Fruit fly (Drosophila melanogaster) whole organism, embryonic: ENCODE results near the gene HP1e.

Experiments
- Bgb ChIP-seq: fragments of 200-800 bp; sonication (Bioruptor generic); IDR thresholded peaks from 2 replicates; pipeline ENCODE4 v1.3.6; 2022; ENCODE audit warnings: missing biosample characterization, missing genetic modification characterization; ENCODE audit not compliant: partially characterized antibody
- CG10147 ChIP-seq: fragments of 200-800 bp; sonication (Bioruptor generic); optimal IDR thresholded peaks from 2 replicates; lab custom pipeline; 2019; ENCODE audit warnings: missing biosample characterization, mild to moderate bottlenecking, missing genetic modification characterization, moderate library complexity
- CG11456 ChIP-seq: fragments of 200-800 bp; sonication (Bioruptor generic); IDR thresholded peaks from 3 replicates; pipeline ENCODE4 v1.3.6; 2022; ENCODE audit warnings: missing biosample characterization, missing genetic modification characterization
- CG12391 ChIP-seq: fragments of 200-800 bp; sonication (Bioruptor generic); optimal IDR thresholded peaks from 3 replicates; lab custom pipeline; 2018; ENCODE audit warnings: missing biosample characterization, mild to moderate bottlenecking, missing genetic modification characterization, moderate library complexity
- CG15696 ChIP-seq: fragments of 200-800 bp; sonication (Bioruptor generic); optimal IDR thresholded peaks from 2 replicates; lab custom pipeline; 2019; ENCODE audit warnings: missing biosample characterization, mild to moderate bottlenecking, missing genetic modification characterization, moderate library complexity
- CG1603 ChIP-seq: fragments of 200-800 bp; sonication (Bioruptor generic); optimal IDR thresholded peaks from 2 replicates; lab custom pipeline; 2019; ENCODE audit warnings: missing biosample characterization, mild to moderate bottlenecking, missing genetic modification characterization, moderate library complexity
- CG16813 ChIP-seq: fragments of 200-800 bp; sonication (Bioruptor generic); IDR thresholded peaks from 3 replicates; pipeline ENCODE4 v1.3.6; 2022; ENCODE audit warnings: missing biosample characterization, missing genetic modification characterization; ENCODE audit not compliant: partially characterized antibody
- CG1832 ChIP-seq: fragments of 200-800 bp; sonication (Bioruptor generic); optimal IDR thresholded peaks from 2 replicates; lab custom pipeline; 2017; ENCODE audit warnings: missing biosample characterization, mild to moderate bottlenecking, missing genetic modification characterization, inconsistent platforms
- CG33213 ChIP-seq: fragments of 200-800 bp; sonication (Bioruptor generic); optimal IDR thresholded peaks from 3 replicates; lab custom pipeline; 2016; ENCODE audit warnings: missing biosample characterization, missing genetic modification characterization
- CG34376 ChIP-seq: fragments of 200-800 bp; sonication (Bioruptor generic); optimal IDR thresholded peaks from 2 replicates; lab custom pipeline; 2018; ENCODE audit warnings: missing biosample characterization, mild to moderate bottlenecking, missing genetic modification characterization
- CG34422 ChIP-seq: fragments of 200-800 bp; sonication (Bioruptor generic); IDR thresholded peaks from 3 replicates; pipeline ENCODE4 v1.3.6; 2022; ENCODE audit warnings: missing biosample characterization, missing genetic modification characterization
- CG3838 ChIP-seq: fragments of 200-800 bp; sonication (Bioruptor generic); optimal IDR thresholded peaks from 3 replicates; lab custom pipeline; 2016; ENCODE audit warnings: missing biosample characterization, missing genetic modification characterization
- CG4617 ChIP-seq: fragments of 200-800 bp; sonication (Bioruptor generic); optimal IDR thresholded peaks from 3 replicates; lab custom pipeline; 2016; ENCODE audit warnings: missing biosample characterization, missing genetic modification characterization, borderline replicate concordance
- CG5953 ChIP-seq: fragments of 200-800 bp; sonication (Bioruptor generic); IDR thresholded peaks from 2 replicates; pipeline ENCODE4 v1.3.6; 2022; ENCODE audit warnings: missing biosample characterization, missing genetic modification characterization
- CG7372 ChIP-seq: fragments of 200-800 bp; sonication (Bioruptor generic); IDR thresholded peaks from 2 replicates; pipeline ENCODE4 v1.3.6; 2022; ENCODE audit warnings: missing biosample characterization, missing genetic modification characterization
- CG9876 ChIP-seq: fragments of 200-800 bp; sonication (Bioruptor generic); optimal IDR thresholded peaks from 2 replicates; lab custom pipeline; 2016; ENCODE audit warnings: missing biosample characterization, missing genetic modification characterization
- Deaf1 ChIP-seq: fragments of 200-800 bp; optimal IDR thresholded peaks from 3 replicates; lab custom pipeline; 2019; ENCODE audit warnings: missing biosample characterization, mild to moderate bottlenecking, missing genetic modification characterization, moderate library complexity
- Doc3 ChIP-seq: fragments of 200-800 bp; sonication (Bioruptor generic); IDR thresholded peaks from 3 replicates; pipeline ENCODE4 v1.3.6; 2022; ENCODE audit warnings: missing biosample characterization, missing genetic modification characterization; ENCODE audit not compliant: partially characterized antibody
- E2f1 ChIP-seq: fragments of 200-800 bp; sonication (Bioruptor generic); IDR thresholded peaks from 2 replicates; pipeline ENCODE4 v1.3.6; 2022; ENCODE audit warnings: missing biosample characterization, missing genetic modification characterization
- Fer2 ChIP-seq: fragments of 200-800 bp; sonication (Bioruptor generic); optimal IDR thresholded peaks from 2 replicates; lab custom pipeline; 2018; ENCODE audit warnings: missing biosample characterization, mild to moderate bottlenecking, missing genetic modification characterization, moderate library complexity
- Gug ChIP-seq: fragments of 200-800 bp; sonication (Bioruptor generic); IDR thresholded peaks from 4 replicates; pipeline ENCODE4 v1.3.6; 2022; ENCODE audit warnings: missing biosample characterization, missing genetic modification characterization
- Hand ChIP-seq: fragments of 200-800 bp; sonication (Bioruptor generic); optimal IDR thresholded peaks from 2 replicates; lab custom pipeline; 2017; ENCODE audit warnings: mild to moderate bottlenecking, missing biosample characterization, missing genetic modification reagents, missing genetic modification characterization
- Mad ChIP-seq: fragments of 200-800 bp; sonication (Bioruptor generic); optimal IDR thresholded peaks from 2 replicates; lab custom pipeline; 2016; ENCODE audit warnings: missing biosample characterization, missing genetic modification characterization
- Med ChIP-seq: fragments of 200-800 bp; sonication (Bioruptor generic); peaks from one replicate; lab custom pipeline; 2016; ENCODE audit warnings: missing biosample characterization, missing genetic modification characterization, mild to moderate bottlenecking, inconsistent platforms, moderate library complexity
- Meics ChIP-seq: fragments of 200-800 bp; sonication (Bioruptor generic); optimal IDR thresholded peaks from 2 replicates; lab custom pipeline; 2017; ENCODE audit warnings: missing biosample characterization, mild to moderate bottlenecking, missing genetic modification characterization
- Myb ChIP-seq: fragments of 200-800 bp; sonication (Bioruptor generic); optimal IDR thresholded peaks from 2 replicates; lab custom pipeline; 2016; ENCODE audit warnings: missing biosample characterization, missing genetic modification characterization
- Opbp ChIP-seq: fragments of 200-800 bp; sonication (Bioruptor generic); IDR thresholded peaks from 3 replicates; pipeline ENCODE4 v1.3.6; 2022; ENCODE audit warnings: missing biosample characterization, missing genetic modification characterization; ENCODE audit not compliant: partially characterized antibody
- al ChIP-seq: fragments of 200-800 bp; sonication (Bioruptor generic); IDR thresholded peaks from 2 replicates; pipeline ENCODE4 v1.3.6; 2022; ENCODE audit warnings: missing biosample characterization, missing genetic modification characterization
- amos ChIP-seq: fragments of 200-800 bp; sonication (Bioruptor generic); IDR thresholded peaks from 2 replicates; pipeline ENCODE4 v1.3.6; 2022; ENCODE audit warnings: missing biosample characterization, missing genetic modification characterization; ENCODE audit not compliant: partially characterized antibody
- bigmax ChIP-seq: fragments of 200-800 bp; sonication (Bioruptor generic); optimal IDR thresholded peaks from 2 replicates; lab custom pipeline; 2018; ENCODE audit warnings: missing biosample characterization, mild to moderate bottlenecking, missing genetic modification characterization
- cg ChIP-seq: fragments of 200-800 bp; sonication (Bioruptor generic); optimal IDR thresholded peaks from 3 replicates; lab custom pipeline; 2019; ENCODE audit warnings: missing biosample characterization, mild to moderate bottlenecking, missing genetic modification characterization, moderate library complexity
- chif ChIP-seq, 2 experiments: fragments of 200-800 bp; sonication (Bioruptor generic); optimal IDR thresholded peaks; 3 replicates each; lab custom pipeline; 2016; ENCODE audit warnings: missing biosample characterization in 2 of 2, missing genetic modification characterization in 2 of 2
- crc ChIP-seq: fragments of 200-800 bp; sonication (Bioruptor generic); optimal IDR thresholded peaks from 2 replicates; lab custom pipeline; 2016; ENCODE audit warnings: missing biosample characterization, missing genetic modification characterization
- ewg ChIP-seq: fragments of 200-800 bp; sonication (Bioruptor generic); optimal IDR thresholded peaks from 3 replicates; lab custom pipeline; 2017; ENCODE audit warnings: mild to moderate bottlenecking, missing biosample characterization, missing genetic modification reagents, missing genetic modification characterization
- exex ChIP-seq: fragments of 200-800 bp; sonication (Bioruptor generic); optimal IDR thresholded peaks from 4 replicates; lab custom pipeline; 2018; ENCODE audit warnings: missing biosample characterization, mild to moderate bottlenecking, missing genetic modification characterization, moderate library complexity
- kni ChIP-seq: fragments of 200-800 bp; sonication (Bioruptor generic); optimal IDR thresholded peaks from 3 replicates; lab custom pipeline; 2017; ENCODE audit warnings: mild to moderate bottlenecking, missing biosample characterization, missing genetic modification reagents, missing genetic modification characterization
- lov ChIP-seq, 2 experiments: fragments of 200-800 bp in 1 of 2; fragments of >200 bp in 1 of 2; sonication (Bioruptor generic) in 1 of 2; IDR thresholded peaks in 1 of 2; optimal IDR thresholded peaks in 1 of 2; 2 replicates in 1 of 2; 3 replicates in 1 of 2; pipeline versions ENCODE4 v1.3.6 to Lab custom; 2017 to 2022; ENCODE audit warnings: missing biosample characterization in 1 of 2, missing genetic modification characterization in 1 of 2
- luna ChIP-seq: fragments of 200-800 bp; sonication (Bioruptor generic); optimal IDR thresholded peaks from 2 replicates; lab custom pipeline; 2016; ENCODE audit warnings: missing biosample characterization, missing genetic modification characterization
- nerfin-1 ChIP-seq: fragments of 200-800 bp; sonication (Bioruptor generic); optimal IDR thresholded peaks from 3 replicates; lab custom pipeline; 2019; ENCODE audit warnings: missing biosample characterization, mild to moderate bottlenecking, missing genetic modification characterization, moderate library complexity
- oc ChIP-seq: fragments of 200-800 bp; sonication (Bioruptor generic); optimal IDR thresholded peaks from 2 replicates; lab custom pipeline; 2018; ENCODE audit warnings: missing biosample characterization, mild to moderate bottlenecking, missing genetic modification characterization, moderate library complexity
- odd ChIP-seq: fragments of 200-800 bp; sonication (Bioruptor generic); optimal IDR thresholded peaks from 2 replicates; lab custom pipeline; 2017; ENCODE audit warnings: missing biosample characterization, mild to moderate bottlenecking, missing genetic modification characterization
- prd ChIP-seq, 3 experiments: fragments of >200 bp in 2 of 3; fragments of 200-800 bp in 1 of 3; sonication (Bioruptor generic) in 1 of 3; optimal IDR thresholded peaks in 2 of 3; IDR thresholded peaks in 1 of 3; 2 replicates in 2 of 3; 3 replicates in 1 of 3; pipeline versions ENCODE4 v1.3.6 to Lab custom; 2017 to 2022; ENCODE audit warnings: missing biosample characterization in 1 of 3, missing genetic modification characterization in 1 of 3
- pzg ChIP-seq: fragments of 200-800 bp; sonication (Bioruptor generic); optimal IDR thresholded peaks from 3 replicates; lab custom pipeline; 2018; ENCODE audit warnings: missing biosample characterization, mild to moderate bottlenecking, missing genetic modification characterization, moderate library complexity
- scrt ChIP-seq: fragments of 200-800 bp; sonication (Bioruptor generic); optimal IDR thresholded peaks from 2 replicates; lab custom pipeline; 2018; ENCODE audit warnings: missing biosample characterization, mild to moderate bottlenecking, missing genetic modification characterization, moderate library complexity
- tna ChIP-seq: fragments of 200-800 bp; sonication (Bioruptor generic); IDR thresholded peaks from 2 replicates; pipeline ENCODE4 v1.3.6; 2022; ENCODE audit warnings: missing biosample characterization, missing genetic modification characterization; ENCODE audit not compliant: partially characterized antibody
- twi ChIP-seq: fragments of 200-800 bp; optimal IDR thresholded peaks from 2 replicates; lab custom pipeline; 2019; ENCODE audit warnings: missing biosample characterization, mild to moderate bottlenecking, missing genetic modification characterization, moderate library complexity

HP1e gene

DNA sequence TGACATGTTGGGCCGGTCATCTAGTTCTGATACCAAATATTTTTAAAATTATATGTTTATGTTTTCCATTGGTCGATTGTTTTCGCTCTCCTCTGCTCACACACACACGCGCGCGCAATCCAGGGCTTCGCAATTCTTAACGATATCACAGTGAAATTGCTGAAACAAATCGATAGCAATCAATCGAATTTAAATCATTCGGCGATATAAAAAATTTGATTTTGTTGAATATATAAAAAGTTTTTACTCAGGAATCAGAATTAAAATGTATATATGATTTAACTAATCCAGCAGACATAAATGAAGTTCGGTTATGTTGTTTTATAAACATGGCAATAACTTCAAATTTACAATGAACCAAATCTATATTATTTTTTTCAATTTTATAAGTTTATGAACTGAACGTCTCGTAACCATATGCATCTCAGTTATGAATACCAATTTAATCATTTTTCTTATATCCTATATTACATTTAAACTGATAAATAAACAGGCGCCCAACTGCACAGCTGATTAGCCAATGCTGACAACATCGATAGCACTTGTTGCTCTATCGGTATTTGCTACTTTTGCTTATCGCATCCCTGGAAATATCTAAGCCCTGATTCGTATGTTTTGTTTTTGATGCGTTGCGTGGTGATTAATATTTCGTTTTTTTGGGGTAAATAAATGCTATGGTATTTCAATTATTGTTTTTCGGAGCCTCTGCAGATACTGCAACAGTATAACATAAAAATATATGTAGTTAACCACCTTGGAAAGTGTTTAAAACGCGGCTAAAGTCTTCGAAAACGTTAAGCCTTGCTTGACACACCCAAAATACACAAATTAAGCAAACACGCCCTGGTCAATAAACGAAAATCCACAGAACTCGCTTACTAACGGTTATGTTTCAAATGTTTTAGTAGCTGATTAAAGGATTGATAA, 13.3 kb downstream of the HP1e start, which contains the start of the genes Aduk and pasi2 (continued):
- no peak for TF ChIP-seq Deaf1
- peak; percentile 9 for TF ChIP-seq CG15696 (tag; lab: Kevin White, UChicago)
- TF ChIP-seq Mad (GFP tag; lab: Kevin White, UChicago) = peak; percentile 27
- TF ChIP-seq CG11456 = no peak
- TF ChIP-seq CG10147 (GFP tag; lab: Kevin White, UChicago) = peak; percentile 28
- TF ChIP-seq Hand = no peak
- TF ChIP-seq Meics (GFP tag; lab: Kevin White, UChicago) = peak; percentile 16
- TF ChIP-seq CG3838 (GFP tag; lab: Kevin White, UChicago) = no peak
- TF ChIP-seq kni (GFP tag; lab: Kevin White, UChicago) = peak; percentile 48
- TF ChIP-seq Bgb (GFP tag; lab: Robert Waterston, UW) = peak; percentile 82
- no peak for TF ChIP-seq al (GFP tag; lab: Robert Waterston, UW)
- TF ChIP-seq CG7372 = no peak
- peak; percentile 51 for TF ChIP-seq CG34376 (GFP tag; lab: Kevin White, UChicago)
- peak; percentile 84 for TF ChIP-seq pzg (GFP tag; lab: Kevin White, UChicago)
- TF ChIP-seq CG12391 (tag; lab: Kevin White, UChicago) = peak; percentile 19
- TF ChIP-seq scrt = peak; percentile 96
- TF ChIP-seq CG9876 (GFP tag; lab: Kevin White, UChicago) = no peak
- TF ChIP-seq Fer2 (tag; lab: Kevin White, UChicago) = no peak
- peak; percentile 5 for TF ChIP-seq exex
- TF ChIP-seq Opbp (GFP tag; lab: Robert Waterston, UW) = peak; percentile 83
- peak; percentile 69 for TF ChIP-seq CG16813 (GFP tag; lab: Robert Waterston, UW)
- no peak for TF ChIP-seq odd (GFP tag; lab: Kevin White, UChicago)
- TF ChIP-seq CG1832 = no peak
- no peak for TF ChIP-seq chif (GFP tag; optimal IDR thresholded peaks at IDR 0.05; lab: Kevin White, UChicago)
- no peak for TF ChIP-seq Gug (GFP tag; lab: Robert Waterston, UW)
- TF ChIP-seq E2f1 (GFP tag; lab: Robert Waterston, UW) = no peak
- TF ChIP-seq CG34422 (GFP tag; lab: Robert Waterston, UW) = peak; percentile 6; the same call in 1 of the 3 replicates
- TF ChIP-seq Doc3 (GFP tag; lab: Robert Waterston, UW) = peak; percentile 48
- no peak for TF ChIP-seq luna
- no peak for TF ChIP-seq bigmax
- TF ChIP-seq CG5953 (GFP tag; lab: Robert Waterston, UW) = no peak
- no peak for TF ChIP-seq Myb (GFP tag; lab: Kevin White, UChicago)
- TF ChIP-seq twi (tag; lab: Kevin White, UChicago) = no peak
- peak; percentile 49 for TF ChIP-seq tna (GFP tag; lab: Robert Waterston, UW)
- TF ChIP-seq amos = peak; percentile 80; the same call in 1 of the 2 replicates
- peak; percentile 76 for TF ChIP-seq CG1603 (tag; lab: Kevin White, UChicago)
- TF ChIP-seq crc (GFP tag; lab: Kevin White, UChicago) = no peak
- peak; percentile 33 for TF ChIP-seq oc (tag; lab: Kevin White, UChicago)
- TF ChIP-seq CG33213 (GFP tag; lab: Kevin White, UChicago) = no peak
- peak; percentile 87 for TF ChIP-seq Med
- peak; percentile 41 for TF ChIP-seq CG4617 (GFP tag; lab: Kevin White, UChicago)
- peak; percentile 99 for TF ChIP-seq nerfin-1 (tag; lab: Kevin White, UChicago)
- TF ChIP-seq cg (GFP tag; lab: Kevin White, UChicago) = peak; percentile 92
- TF ChIP-seq lov (optimal IDR thresholded peaks at IDR 0.05; lab: Kevin White, UChicago) = no peak
- TF ChIP-seq lov (GFP tag; IDR thresholded peaks at IDR 0.05; lab: Robert Waterston, UW) = no peak
- TF ChIP-seq prd (optimal IDR thresholded peaks at IDR 0.05; lab: Kevin White, UChicago) = no peak
- TF ChIP-seq prd (GFP tag; IDR thresholded peaks at IDR 0.05; lab: Robert Waterston, UW) = no peak
- peak; percentile 38 for TF ChIP-seq ewg (GFP tag; lab: Kevin White, UChicago)
